Worm (Caenorhabditis elegans): Measurements from ENCODE around the gene dsl-2.
A peak's percentile ranks its signal among the peaks of the same experiment; 100 is the strongest.

The dsl-2 gene

DNA sequence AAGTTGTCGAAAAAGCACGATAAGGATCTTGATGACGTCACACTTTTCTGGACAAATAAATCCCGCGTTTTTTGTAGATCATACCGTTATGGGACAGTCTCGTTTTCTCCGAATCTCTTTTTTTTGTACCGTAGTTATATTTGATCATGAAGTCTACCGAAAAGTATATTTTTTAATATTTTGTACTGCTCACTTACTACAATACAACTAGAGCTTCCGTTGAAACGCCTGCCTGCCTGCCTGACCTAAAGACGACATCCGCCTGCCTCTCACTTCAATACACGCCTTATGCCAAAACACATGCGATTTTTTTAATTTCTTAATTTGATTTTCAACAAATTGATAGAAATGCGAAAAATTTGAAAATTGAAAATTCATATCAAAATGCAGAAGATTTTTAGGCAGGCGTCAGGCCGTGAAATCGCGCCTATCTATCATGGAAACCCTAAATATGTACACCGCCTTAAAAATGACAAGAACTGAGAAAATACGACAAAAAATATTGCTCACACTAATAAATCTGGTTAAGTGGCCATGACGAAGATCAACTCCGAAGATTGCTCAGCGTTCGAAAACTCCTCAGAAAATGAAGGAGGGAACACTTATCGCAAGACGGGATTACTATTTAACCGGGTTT, 20.9 kb upstream of the dsl-2 start, which contains the start of gene W09G12.8:
TSS of gene W09G12.8 (plus strand) at position 587 of the 637 bp plus-strand sequence.
- TF ChIP-seq lim-6 (tag; optimal IDR thresholded peaks at IDR 0.05) (no peak), nhr-232 (tag; optimal IDR thresholded peaks at IDR 0.05) (no peak), fkh-6 (tag; optimal IDR thresholded peaks at IDR 0.05) (no peak), ets-4 (tag; optimal IDR thresholded peaks at IDR 0.05) (no peak), pha-4 (tag; optimal IDR thresholded peaks at IDR 0.05) (no peak)

DNA sequence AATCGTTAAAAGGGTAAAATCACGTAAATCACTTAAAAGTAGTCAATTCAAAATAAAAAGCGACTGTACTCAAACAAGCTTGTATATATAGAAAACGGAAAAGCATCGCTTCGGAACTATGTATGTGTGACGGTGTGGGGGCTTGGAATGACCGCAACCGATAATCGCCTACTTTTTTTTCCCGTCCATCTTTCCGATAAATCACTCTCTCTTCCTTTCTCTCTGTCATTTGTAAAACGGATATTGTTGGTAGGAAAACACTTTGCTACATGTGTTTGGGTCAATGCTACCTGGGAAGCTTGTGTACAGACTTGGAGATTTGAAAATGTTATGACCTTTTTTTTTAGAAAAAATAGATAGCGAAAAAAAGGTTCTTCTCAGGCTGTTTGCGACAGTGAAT, 20.0 kb upstream of the dsl-2 start:
- TF ChIP-seq madf-2 (tag; optimal IDR thresholded peaks at IDR 0.05) (no peak), unc-3 (GFP tag; conservative IDR thresholded peaks at IDR 0.05) (no peak), unc-3 (tag; optimal IDR thresholded peaks at IDR 0.05) (no peak), ets-4 (tag; optimal IDR thresholded peaks at IDR 0.05) (no peak), dve-1 (tag; optimal IDR thresholded peaks at IDR 0.05) (no peak), ceh-22 (tag; optimal IDR thresholded peaks at IDR 0.05) (no peak), che-1 (tag; optimal IDR thresholded peaks at IDR 0.05) (no peak), nhr-11 (tag; optimal IDR thresholded peaks at IDR 0.05) (no peak), ceh-6 (GFP tag; optimal IDR thresholded peaks at IDR 0.05) (no peak), K09A11.1 (tag; optimal IDR thresholded peaks at IDR 0.05; ENCODE audit: insufficient read depth) (no peak), unc-86 (tag; optimal IDR thresholded peaks at IDR 0.05) (no peak), sox-2 (GFP tag; IDR thresholded peaks at IDR 0.05) (no peak)

DNA sequence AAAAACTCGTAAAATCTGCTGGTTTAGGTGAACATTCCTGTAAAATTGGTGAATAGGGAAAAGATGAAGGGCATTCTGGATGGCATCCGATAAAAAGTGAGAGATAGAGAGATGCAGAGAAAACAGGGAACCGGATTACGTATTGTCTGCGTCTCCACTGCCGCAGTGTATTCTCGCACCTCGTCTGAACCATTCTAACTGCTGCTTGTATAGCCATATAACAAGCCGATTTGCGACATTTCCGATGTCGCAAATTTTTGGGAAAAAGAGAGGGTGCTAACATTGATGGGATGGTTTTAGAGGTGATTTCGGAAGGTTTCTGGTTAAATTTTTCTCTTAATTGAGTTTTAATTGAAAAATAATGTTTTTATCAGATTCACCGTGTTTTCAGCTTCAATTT, 16.4 kb upstream of the dsl-2 start, which contains the start of gene W09G12.10:
TSS of gene W09G12.10 (minus strand) at position 121 of the 400 bp plus-strand sequence.
- TF ChIP-seq ceh-9 (tag; optimal IDR thresholded peaks at IDR 0.05) (no peak), ceh-18 (tag; optimal IDR thresholded peaks at IDR 0.05) (no peak), unc-55 (GFP tag; optimal IDR thresholded peaks at IDR 0.05) (no peak), zip-5 (tag; optimal IDR thresholded peaks at IDR 0.05) (no peak), gmeb-2 (tag; optimal IDR thresholded peaks at IDR 0.05) (no peak), nhr-11 (tag; optimal IDR thresholded peaks at IDR 0.05) (no peak), pag-3 (tag; optimal IDR thresholded peaks at IDR 0.05; ENCODE audit: borderline replicate concordance) (no peak), hlh-8 (tag; optimal IDR thresholded peaks at IDR 0.05) (no peak), K02D7.2 (tag; optimal IDR thresholded peaks at IDR 0.05) (no peak), F13H6.1 (tag; optimal IDR thresholded peaks at IDR 0.05) (no peak), lim-6 (tag; optimal IDR thresholded peaks at IDR 0.05) (no peak), npax-4 (tag; optimal IDR thresholded peaks at IDR 0.05) (no peak), Y22D7AL.16 (tag; optimal IDR thresholded peaks at IDR 0.05) (no peak), ref-2 (tag; optimal IDR thresholded peaks at IDR 0.05) (no peak)

DNA sequence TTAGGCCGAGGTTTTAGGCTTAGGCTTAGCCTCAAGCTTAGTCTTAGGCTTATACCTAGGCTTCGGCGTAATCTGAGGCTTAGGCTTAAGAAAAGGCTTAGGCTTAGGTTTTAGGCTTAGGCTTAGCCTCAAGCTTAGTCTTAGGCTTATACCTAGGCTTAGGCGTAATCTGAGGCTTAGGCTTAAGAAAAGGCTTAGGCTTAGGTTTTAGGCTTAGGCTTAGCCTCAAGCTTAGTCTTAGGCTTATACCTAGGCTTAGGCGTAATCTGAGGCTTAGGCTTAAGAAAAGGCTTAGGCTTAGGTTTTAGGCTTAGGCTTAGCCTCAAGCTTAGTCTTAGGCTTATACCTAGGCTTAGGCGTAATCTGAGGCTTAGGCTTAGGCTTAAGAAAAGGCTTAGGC, 12.5 kb upstream of the dsl-2 start:
- TF ChIP-seq dve-1 (tag; optimal IDR thresholded peaks at IDR 0.05), result peak; percentile 57

DNA sequence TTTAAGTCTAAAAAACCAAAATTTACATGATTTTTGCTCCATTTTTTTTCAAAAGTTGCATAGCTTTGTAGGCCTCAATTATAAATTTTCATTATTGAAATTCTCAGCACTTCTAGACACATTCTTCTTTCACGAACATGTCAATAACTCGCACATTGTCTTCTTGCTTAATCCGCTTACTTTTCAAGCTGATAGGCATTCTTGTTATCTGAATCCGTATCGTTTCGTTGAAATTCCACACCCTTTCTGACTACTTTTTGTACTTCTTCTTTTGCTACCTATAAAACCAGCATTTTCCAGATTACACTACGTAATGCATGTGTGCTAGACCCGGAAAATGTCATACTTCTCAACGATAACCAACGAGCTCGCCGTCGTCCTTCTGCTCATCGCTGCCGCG, 11.5 kb upstream of the dsl-2 start, which contains the start of gene W09G12.9:
TSS of gene W09G12.9 (plus strand) at position 301 of the 400 bp plus-strand sequence.
- TF ChIP-seq zip-5 (tag; optimal IDR thresholded peaks at IDR 0.05), result no peak
- no peak for TF ChIP-seq nfya-1 (tag; optimal IDR thresholded peaks at IDR 0.05)
- TF ChIP-seq ceh-30 (tag; optimal IDR thresholded peaks at IDR 0.05), result no peak
- no peak for TF ChIP-seq hlh-8 (tag; optimal IDR thresholded peaks at IDR 0.05)
- TF ChIP-seq ahr-1 (tag; optimal IDR thresholded peaks at IDR 0.05), result no peak
- TF ChIP-seq hlh-15 (tag; optimal IDR thresholded peaks at IDR 0.05), result no peak
- no peak for TF ChIP-seq npax-4 (tag; optimal IDR thresholded peaks at IDR 0.05)
- no peak for TF ChIP-seq sox-2 (GFP tag; IDR thresholded peaks at IDR 0.05)
- no peak for TF ChIP-seq unc-55 (GFP tag; optimal IDR thresholded peaks at IDR 0.05)

DNA sequence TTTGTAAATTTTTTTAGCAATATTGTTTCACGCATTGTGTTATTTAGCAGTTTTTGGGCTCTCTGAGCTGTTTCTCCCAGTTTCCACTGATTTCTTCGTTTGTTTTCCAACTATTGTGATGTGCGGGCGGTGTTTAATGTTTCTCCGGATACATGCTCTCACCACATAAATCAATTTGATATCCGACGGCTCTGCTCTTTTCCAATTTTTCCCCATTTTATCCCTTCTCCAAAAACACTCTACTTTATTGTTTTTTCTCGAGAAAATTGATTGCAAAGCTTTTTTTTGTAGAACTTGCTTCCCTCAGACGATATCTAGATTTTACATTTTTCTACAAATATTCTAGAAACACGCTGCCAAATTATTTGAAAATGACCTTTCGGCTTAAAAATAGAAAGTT, 10.8 kb upstream of the dsl-2 start:
- TF ChIP-seq K09A11.1 (tag; optimal IDR thresholded peaks at IDR 0.05; ENCODE audit: insufficient read depth), result no peak
- no peak for TF ChIP-seq nhr-232 (tag; optimal IDR thresholded peaks at IDR 0.05)
- no peak for TF ChIP-seq ref-2 (tag; optimal IDR thresholded peaks at IDR 0.05)
- TF ChIP-seq ceh-48 (tag; optimal IDR thresholded peaks at IDR 0.05), result no peak
- no peak for TF ChIP-seq npax-4 (tag; optimal IDR thresholded peaks at IDR 0.05)
- no peak for TF ChIP-seq ceh-2 (tag; optimal IDR thresholded peaks at IDR 0.05)
- TF ChIP-seq ceh-6 (GFP tag; optimal IDR thresholded peaks at IDR 0.05), result no peak
- no peak for TF ChIP-seq pag-3 (tag; optimal IDR thresholded peaks at IDR 0.05; ENCODE audit: borderline replicate concordance)
- no peak for TF ChIP-seq ceh-9 (tag; optimal IDR thresholded peaks at IDR 0.05)
